Worm (Caenorhabditis elegans): ENCODE data around the gene ZK899.7.

ce11 chrX:9451944-9452453, 2.8 kb upstream of the ZK899.7 start, which contains the start of gene ZK899.2:
- TF ChIP-seq scrt-1 (GFP tag; IDR thresholded peaks at IDR 0.05) (no peak), F13C5.2 (tag; optimal IDR thresholded peaks at IDR 0.05) (no peak), ceh-13 (GFP tag; optimal IDR thresholded peaks at IDR 0.05) (no peak), tbx-37 (GFP tag; conservative IDR thresholded peaks at IDR 0.05) (no peak), hmg-4 (GFP tag; optimal IDR thresholded peaks at IDR 0.05) (no peak), hnd-1 (tag; optimal IDR thresholded peaks at IDR 0.05) (no peak), tra-4 (tag; optimal IDR thresholded peaks at IDR 0.05) (no peak), pes-1 (GFP tag; IDR thresholded peaks at IDR 0.05) (no peak), sea-1 (GFP tag; conservative IDR thresholded peaks at IDR 0.05) (no peak), hmbx-1 (tag; optimal IDR thresholded peaks at IDR 0.05) (no peak)

All from whole organism, early embryonic.